Fruit fly (Drosophila melanogaster): Measurements from ENCODE around the gene CG43773.

CG43773 gene

dm6 chr2L:4021608-4022342, 14.3 kb downstream of the CG43773 start (continued):
- TF ChIP-seq tll (GFP tag; optimal IDR thresholded peaks at IDR 0.05): peak in 1 of 2 experiments; percentile 49
- peak; percentile 89 for TF ChIP-seq sens (GFP tag)
- TF ChIP-seq D19B (GFP tag; optimal IDR thresholded peaks at IDR 0.05): peak; percentile 10
- TF ChIP-seq CG2199 (GFP tag; IDR thresholded peaks at IDR 0.05): peak; percentile 34; the same call in 1 of the 3 replicates
- TF ChIP-seq CG4424 (GFP tag; optimal IDR thresholded peaks at IDR 0.05): no peak
- TF ChIP-seq chn (GFP tag; optimal IDR thresholded peaks at IDR 0.05): peak; percentile 1
- no peak for TF ChIP-seq CG33213 (GFP tag; optimal IDR thresholded peaks at IDR 0.05)
- TF ChIP-seq CG17361 (GFP tag; IDR thresholded peaks at IDR 0.05): peak; percentile 44; the same call in 1 of the 3 replicates
- peak; percentile 33 for TF ChIP-seq gem (tag; optimal IDR thresholded peaks at IDR 0.05)
- peak; percentile 47; the same call in 1 of the 2 replicates for TF ChIP-seq Xrp1 (GFP tag; IDR thresholded peaks at IDR 0.05)
- peak; percentile 27 for TF ChIP-seq CG14710 (tag; optimal IDR thresholded peaks at IDR 0.05)
- peak; percentile 11 for TF ChIP-seq CG2678 (tag; optimal IDR thresholded peaks at IDR 0.05)
- peak; percentile 82 for TF ChIP-seq aop (GFP tag; IDR thresholded peaks at IDR 0.05)
- TF ChIP-seq CG7839 (tag; optimal IDR thresholded peaks at IDR 0.05): peak; percentile 14
- no peak for TF ChIP-seq croc (GFP tag; conservative IDR thresholded peaks at IDR 0.05)

dm6 chr2L:4023312-4023926, 15.9 kb downstream of the CG43773 start:
- TF ChIP-seq ase (GFP tag; IDR thresholded peaks at IDR 0.05) (0 out of 3 replicates have a peak, but pooled peaks have one; percentile 19), Med (GFP tag) (peak; percentile 24), CG4730 (GFP tag; IDR thresholded peaks at IDR 0.05) (no peak), tll (GFP tag; optimal IDR thresholded peaks at IDR 0.05) (peak in 1 of 2 experiments; percentile 33), Ets65A (GFP tag) (peak; percentile 81), CG18764 (GFP tag; optimal IDR thresholded peaks at IDR 0.05) (no peak), nerfin-1 (tag; optimal IDR thresholded peaks at IDR 0.05) (peak; percentile 16), bbx (GFP tag; IDR thresholded peaks at IDR 0.05; ENCODE audit: partially characterized antibody) (peak; percentile 30; the same call in 1 of the 2 replicates), CG10959 (GFP tag; IDR thresholded peaks at IDR 0.05) (peak; percentile 32; the same call in 1 of the 2 replicates), chinmo (GFP tag; IDR thresholded peaks at IDR 0.05; ENCODE audit: partially characterized antibody) (0 out of 4 replicates have a peak, but pooled peaks have one; percentile 34), dm (GFP tag; optimal IDR thresholded peaks at IDR 0.05) (no peak), scrt (GFP tag; optimal IDR thresholded peaks at IDR 0.05) (peak; percentile 72), pros (GFP tag; optimal IDR thresholded peaks at IDR 0.05) (peak; percentile 98), Fer1 (GFP tag; optimal IDR thresholded peaks at IDR 0.05) (peak; percentile 25), crol (GFP tag; IDR thresholded peaks at IDR 0.05) (peak; percentile 56), abd-A (tag; optimal IDR thresholded peaks at IDR 0.05) (peak; percentile 38), mld (GFP tag; IDR thresholded peaks at IDR 0.05; ENCODE audit: partially characterized antibody) (0 out of 3 replicates have a peak, but pooled peaks have one; percentile 40), Hsf (GFP tag; optimal IDR thresholded peaks at IDR 0.05) (no peak), sens (GFP tag) (peak; percentile 69), kni (GFP tag; optimal IDR thresholded peaks at IDR 0.05) (peak; percentile 45)

dm6 chr2L:4025077-4025476, 17.6 kb downstream of the CG43773 start:
- TF ChIP-seq Myb (GFP tag; optimal IDR thresholded peaks at IDR 0.05): no peak
- 0 out of 3 replicates have a peak, but pooled peaks have one; percentile 10 for TF ChIP-seq zfh1 (GFP tag; IDR thresholded peaks at IDR 0.05)
- 0 out of 3 replicates have a peak, but pooled peaks have one; percentile 7 for TF ChIP-seq ci (GFP tag; IDR thresholded peaks at IDR 0.05)
- TF ChIP-seq bsh (GFP tag; optimal IDR thresholded peaks at IDR 0.05): no peak

All from whole organism, embryonic.